Fruit fly (Drosophila melanogaster) whole organism, embryonic: ENCODE results near the gene Fatp1.

Source experiments
- Atf6 ChIP-seq: fragments of 200-800 bp; sonication (Bioruptor generic); IDR thresholded peaks from 2 replicates; pipeline ENCODE4 v1.3.6; 2022; ENCODE audit warnings: missing biosample characterization, missing genetic modification characterization
- B-H2 ChIP-seq: fragments of 200-800 bp; sonication (Bioruptor generic); optimal IDR thresholded peaks from 2 replicates; lab custom pipeline; 2018; ENCODE audit warnings: missing biosample characterization, mild to moderate bottlenecking, missing genetic modification characterization
- CG10543 ChIP-seq: fragments of 200-800 bp; sonication (Bioruptor generic); optimal IDR thresholded peaks from 3 replicates; lab custom pipeline; 2017; ENCODE audit warnings: missing biosample characterization, mild to moderate bottlenecking, missing genetic modification characterization, moderate library complexity
- CG12104 ChIP-seq: fragments of 200-800 bp; sonication (Bioruptor generic); optimal IDR thresholded peaks from 3 replicates; lab custom pipeline; 2016; ENCODE audit warnings: missing biosample characterization, missing genetic modification characterization
- CG12155 ChIP-seq: fragments of 200-800 bp; sonication (Bioruptor generic); optimal IDR thresholded peaks from 3 replicates; lab custom pipeline; 2016; ENCODE audit warnings: missing biosample characterization, missing genetic modification characterization
- CG12659 ChIP-seq: fragments of 200-800 bp; sonication (Bioruptor generic); optimal IDR thresholded peaks from 3 replicates; lab custom pipeline; 2017; ENCODE audit warnings: mild to moderate bottlenecking, missing biosample characterization, missing genetic modification reagents, missing genetic modification characterization
- CG14014 ChIP-seq: fragments of 200-800 bp; sonication (Bioruptor generic); IDR thresholded peaks from 2 replicates; pipeline ENCODE4 v1.3.6; 2022; ENCODE audit warnings: missing biosample characterization, missing genetic modification characterization
- CG16815 ChIP-seq: fragments of 200-800 bp; sonication (Bioruptor generic); optimal IDR thresholded peaks from 3 replicates; lab custom pipeline; 2017; ENCODE audit warnings: missing biosample characterization, mild to moderate bottlenecking, missing genetic modification characterization
- CG17186 ChIP-seq: fragments of 200-800 bp; sonication (Bioruptor generic); optimal IDR thresholded peaks from 3 replicates; lab custom pipeline; 2017; ENCODE audit warnings: missing biosample characterization, missing genetic modification reagents, missing genetic modification characterization
- CG1832 ChIP-seq: fragments of 200-800 bp; sonication (Bioruptor generic); optimal IDR thresholded peaks from 2 replicates; lab custom pipeline; 2017; ENCODE audit warnings: missing biosample characterization, mild to moderate bottlenecking, missing genetic modification characterization, inconsistent platforms
- CG2712 ChIP-seq: fragments of 200-800 bp; optimal IDR thresholded peaks from 3 replicates; lab custom pipeline; 2019; ENCODE audit warnings: missing biosample characterization, mild to moderate bottlenecking, missing genetic modification characterization, moderate library complexity
- CG33557 ChIP-seq: fragments of 200-800 bp; sonication (Bioruptor generic); optimal IDR thresholded peaks from 2 replicates; lab custom pipeline; 2019; ENCODE audit warnings: missing biosample characterization, mild to moderate bottlenecking, missing genetic modification characterization, moderate library complexity
- CG4282 ChIP-seq: fragments of 200-800 bp; sonication (Bioruptor generic); optimal IDR thresholded peaks from 2 replicates; lab custom pipeline; 2016; ENCODE audit warnings: missing biosample characterization, missing genetic modification characterization
- CG5953 ChIP-seq: fragments of 200-800 bp; sonication (Bioruptor generic); IDR thresholded peaks from 2 replicates; pipeline ENCODE4 v1.3.6; 2022; ENCODE audit warnings: missing biosample characterization, missing genetic modification characterization
- CG6689 ChIP-seq: fragments of 200-800 bp; sonication (Bioruptor generic); IDR thresholded peaks from 2 replicates; pipeline ENCODE4 v1.3.6; 2022; ENCODE audit warnings: missing biosample characterization, missing genetic modification characterization
- CG6765 ChIP-seq: fragments of 200-800 bp; sonication (Bioruptor generic); optimal IDR thresholded peaks from 3 replicates; lab custom pipeline; 2017; ENCODE audit warnings: missing biosample characterization, mild to moderate bottlenecking, missing genetic modification characterization
- CG7963 ChIP-seq: fragments of 200-800 bp; sonication (Bioruptor generic); IDR thresholded peaks from 3 replicates; pipeline ENCODE4 v1.3.6; 2022; ENCODE audit warnings: missing biosample characterization, missing genetic modification characterization; ENCODE audit not compliant: partially characterized antibody
- CG9817 ChIP-seq: fragments of 200-800 bp; sonication (Bioruptor generic); optimal IDR thresholded peaks from 2 replicates; lab custom pipeline; 2018; ENCODE audit warnings: missing biosample characterization, mild to moderate bottlenecking, missing genetic modification characterization, moderate library complexity
- CG9932 ChIP-seq: fragments of 200-800 bp; sonication (Bioruptor generic); IDR thresholded peaks from 2 replicates; pipeline ENCODE4 v1.3.6; 2022; ENCODE audit warnings: missing biosample characterization, missing genetic modification characterization
- CoRest ChIP-seq: fragments of 200-800 bp; sonication (Bioruptor generic); optimal IDR thresholded peaks from 3 replicates; lab custom pipeline; 2018; ENCODE audit warnings: missing biosample characterization, mild to moderate bottlenecking, missing genetic modification characterization, moderate library complexity
- CrebB ChIP-seq: fragments of 200-800 bp; sonication (Bioruptor generic); optimal IDR thresholded peaks from 3 replicates; lab custom pipeline; 2018; ENCODE audit warnings: missing biosample characterization, mild to moderate bottlenecking, missing genetic modification characterization
- Deaf1 ChIP-seq: fragments of 200-800 bp; optimal IDR thresholded peaks from 3 replicates; lab custom pipeline; 2019; ENCODE audit warnings: missing biosample characterization, mild to moderate bottlenecking, missing genetic modification characterization, moderate library complexity
- Eip74EF ChIP-seq, 2 experiments: fragments of 200-800 bp in 1 of 2; fragments of >200 bp in 1 of 2; sonication (Bioruptor generic) in 1 of 2; optimal IDR thresholded peaks; 2 replicates each; lab custom pipeline; 2017 to 2019; ENCODE audit warnings: missing biosample characterization in 2 of 2, missing genetic modification characterization in 2 of 2, mild to moderate bottlenecking in 1 of 2, moderate library complexity in 1 of 2
- Ets65A ChIP-seq: fragments of 200-800 bp; sonication (Bioruptor generic); peaks from one replicate; lab custom pipeline; 2016; ENCODE audit warnings: missing biosample characterization, missing genetic modification characterization
- HLH54F ChIP-seq: fragments of 200-800 bp; sonication (Bioruptor generic); optimal IDR thresholded peaks from 3 replicates; lab custom pipeline; 2016; ENCODE audit warnings: missing biosample characterization, missing genetic modification characterization
- Lpt ChIP-seq: fragments of >200 bp; optimal IDR thresholded peaks from 2 replicates; lab custom pipeline; 2018; ENCODE audit warnings: missing biosample characterization, missing genetic modification characterization
- Max ChIP-seq: fragments of 200-800 bp; sonication (Bioruptor generic); optimal IDR thresholded peaks from 2 replicates; lab custom pipeline; 2016; ENCODE audit warnings: missing biosample characterization, mild to moderate bottlenecking, missing genetic modification characterization
- Oaz ChIP-seq: fragments of 200-800 bp; sonication (Bioruptor generic); IDR thresholded peaks from 2 replicates; pipeline ENCODE4 v1.3.6; 2022; ENCODE audit warnings: missing biosample characterization, missing genetic modification characterization
- Opbp ChIP-seq: fragments of 200-800 bp; sonication (Bioruptor generic); IDR thresholded peaks from 3 replicates; pipeline ENCODE4 v1.3.6; 2022; ENCODE audit warnings: missing biosample characterization, missing genetic modification characterization; ENCODE audit not compliant: partially characterized antibody
- Rfx ChIP-seq: fragments of 200-800 bp; sonication (Bioruptor generic); IDR thresholded peaks from 2 replicates; pipeline ENCODE4 v1.3.6; 2022; ENCODE audit warnings: missing biosample characterization, missing genetic modification characterization
- Side ChIP-seq: fragments of 200-800 bp; sonication (Bioruptor generic); optimal IDR thresholded peaks from 2 replicates; lab custom pipeline; 2016; ENCODE audit warnings: missing biosample characterization, missing genetic modification characterization
- Xbp1 ChIP-seq: fragments of 200-800 bp; sonication (Bioruptor generic); optimal IDR thresholded peaks from 3 replicates; lab custom pipeline; 2016; ENCODE audit warnings: missing biosample characterization, mild to moderate bottlenecking, missing genetic modification characterization
- corto ChIP-seq: fragments of 200-800 bp; sonication (Bioruptor generic); optimal IDR thresholded peaks from 2 replicates; lab custom pipeline; 2016; ENCODE audit warnings: missing biosample characterization, mild to moderate bottlenecking, missing genetic modification characterization, moderate library complexity
- danr ChIP-seq: fragments of 200-800 bp; sonication (Bioruptor generic); IDR thresholded peaks from 2 replicates; pipeline ENCODE4 v1.3.6; 2022; ENCODE audit warnings: missing biosample characterization, missing genetic modification characterization
- dimm ChIP-seq: fragments of 200-800 bp; sonication (Bioruptor generic); IDR thresholded peaks from 2 replicates; pipeline ENCODE4 v1.3.6; 2022; ENCODE audit warnings: missing biosample characterization, missing genetic modification characterization
- fd102C ChIP-seq: fragments of 200-800 bp; sonication (Bioruptor generic); optimal IDR thresholded peaks from 2 replicates; lab custom pipeline; 2018; ENCODE audit warnings: missing biosample characterization, mild to moderate bottlenecking, missing genetic modification characterization, moderate library complexity
- fu2 ChIP-seq: fragments of 200-800 bp; sonication (Bioruptor generic); optimal IDR thresholded peaks from 2 replicates; lab custom pipeline; 2016; ENCODE audit warnings: missing biosample characterization, missing genetic modification characterization
- gem ChIP-seq: fragments of 200-800 bp; sonication (Bioruptor generic); optimal IDR thresholded peaks from 2 replicates; lab custom pipeline; 2019; ENCODE audit warnings: missing biosample characterization, mild to moderate bottlenecking, missing genetic modification characterization, moderate library complexity
- grau ChIP-seq: fragments of 200-800 bp; optimal IDR thresholded peaks from 3 replicates; lab custom pipeline; 2019; ENCODE audit warnings: missing biosample characterization, mild to moderate bottlenecking, missing genetic modification characterization, moderate library complexity
- hkb ChIP-seq, 2 experiments: fragments of 200-800 bp in 1 of 2; fragments of >200 bp in 1 of 2; sonication (Bioruptor generic) in 1 of 2; IDR thresholded peaks in 1 of 2; optimal IDR thresholded peaks in 1 of 2; 2 replicates each; pipeline versions ENCODE4 v1.3.6 to Lab custom; 2017 to 2022; ENCODE audit warnings: missing biosample characterization in 1 of 2, missing genetic modification characterization in 1 of 2
- insv ChIP-seq, 2 experiments: fragments of 200-800 bp; sonication (Bioruptor generic); optimal IDR thresholded peaks; 3 replicates each; lab custom pipeline; 2016 to 2018; ENCODE audit warnings: missing biosample characterization in 2 of 2, missing genetic modification characterization in 2 of 2
- oc ChIP-seq: fragments of 200-800 bp; sonication (Bioruptor generic); optimal IDR thresholded peaks from 2 replicates; lab custom pipeline; 2018; ENCODE audit warnings: missing biosample characterization, mild to moderate bottlenecking, missing genetic modification characterization, moderate library complexity
- pfk ChIP-seq: fragments of 200-800 bp; sonication (Bioruptor generic); optimal IDR thresholded peaks from 2 replicates; lab custom pipeline; 2018; ENCODE audit warnings: missing biosample characterization, mild to moderate bottlenecking, missing genetic modification characterization, moderate library complexity
- salm ChIP-seq: fragments of 200-800 bp; sonication (Bioruptor generic); optimal IDR thresholded peaks from 2 replicates; lab custom pipeline; 2018; ENCODE audit warnings: missing biosample characterization, mild to moderate bottlenecking, missing genetic modification characterization
- slp2 ChIP-seq: fragments of 200-800 bp; sonication (Bioruptor generic); optimal IDR thresholded peaks from 2 replicates; lab custom pipeline; 2016; ENCODE audit warnings: missing biosample characterization, missing genetic modification characterization
- tx ChIP-seq: fragments of 200-800 bp; sonication (Bioruptor generic); optimal IDR thresholded peaks from 2 replicates; lab custom pipeline; 2016; ENCODE audit warnings: missing biosample characterization, missing genetic modification characterization
- wek ChIP-seq: fragments of 200-800 bp; sonication (Bioruptor generic); optimal IDR thresholded peaks from 3 replicates; lab custom pipeline; 2018; ENCODE audit warnings: missing biosample characterization, mild to moderate bottlenecking, missing genetic modification characterization, moderate library complexity
- wor ChIP-seq: fragments of 200-800 bp; sonication (Bioruptor generic); IDR thresholded peaks from 2 replicates; pipeline ENCODE4 v1.3.6; 2022; ENCODE audit warnings: missing biosample characterization, missing genetic modification characterization
- zen2 ChIP-seq: fragments of 200-800 bp; sonication (Bioruptor generic); IDR thresholded peaks from 3 replicates; pipeline ENCODE4 v1.3.6; 2022; ENCODE audit warnings: missing biosample characterization, missing genetic modification characterization; ENCODE audit not compliant: partially characterized antibody

Fatp1 gene

dm6 chr2L:10506557-10507252, 10.3 kb downstream of the Fatp1 start, which contains the start of the genes Myo31DF and CG6094 (continued):
- TF ChIP-seq Atf6 (GFP tag; lab: Robert Waterston, UW) (no peak), Xbp1 (GFP tag; lab: Kevin White, UChicago) (peak; percentile 26), zen2 (GFP tag; lab: Robert Waterston, UW) (no peak), Side (GFP tag; lab: Kevin White, UChicago) (peak; percentile 51), CoRest (tag; lab: Kevin White, UChicago) (peak; percentile 67), danr (GFP tag; lab: Robert Waterston, UW) (no peak), Ets65A (GFP tag; lab: Kevin White, UChicago) (peak; percentile 85), corto (no peak), Rfx (GFP tag; lab: Robert Waterston, UW) (peak; percentile 65), fu2 (GFP tag; lab: Kevin White, UChicago) (peak; percentile 43), slp2 (GFP tag; lab: Kevin White, UChicago) (no peak), B-H2 (GFP tag; lab: Kevin White, UChicago) (peak; percentile 55), Opbp (GFP tag; lab: Robert Waterston, UW) (peak; percentile 66), CG5953 (GFP tag; lab: Robert Waterston, UW) (peak; percentile 41; the same call in 1 of the 2 replicates), CG7963 (GFP tag; lab: Robert Waterston, UW) (no peak), CG33557 (GFP tag; lab: Kevin White, UChicago) (no peak), tx (peak; percentile 34), CG6765 (GFP tag; lab: Kevin White, UChicago) (peak; percentile 47), CG6689 (GFP tag; lab: Robert Waterston, UW) (no peak), CG14014 (0 out of 2 replicates have a peak, but pooled peaks have one; percentile 26), CG9932 (peak; percentile 55), dimm (no peak), fd102C (GFP tag; lab: Kevin White, UChicago) (peak; percentile 40), CG4282 (GFP tag; lab: Kevin White, UChicago) (no peak), salm (tag; lab: Kevin White, UChicago) (peak; percentile 1), wor (GFP tag; lab: Robert Waterston, UW) (no peak), Max (GFP tag; lab: Kevin White, UChicago) (no peak), CG10543 (GFP tag; lab: Kevin White, UChicago) (peak; percentile 44), CrebB (peak; percentile 17), HLH54F (peak; percentile 63), CG2712 (tag; lab: Kevin White, UChicago) (peak; percentile 41), Deaf1 (tag; lab: Kevin White, UChicago) (peak; percentile 89), Oaz (no peak), oc (tag; lab: Kevin White, UChicago) (peak; percentile 0), gem (peak; percentile 39), CG1832 (GFP tag; lab: Kevin White, UChicago) (no peak), CG9817 (peak; percentile 13), grau (tag; lab: Kevin White, UChicago) (peak; percentile 29), wek (GFP tag; lab: Kevin White, UChicago) (peak; percentile 19), CG16815 (no peak), Lpt (GFP tag; lab: Kevin White, UChicago) (no peak), CG12104 (GFP tag; lab: Kevin White, UChicago) (no peak), hkb (optimal IDR thresholded peaks at IDR 0.05; lab: Kevin White, UChicago) (peak; percentile 77), hkb (GFP tag; IDR thresholded peaks at IDR 0.05; lab: Robert Waterston, UW) (peak; percentile 34; the same call in 1 of the 2 replicates), CG12659 (peak; percentile 58), CG12155 (GFP tag; lab: Kevin White, UChicago) (peak; percentile 50), insv (GFP tag; optimal IDR thresholded peaks at IDR 0.05; lab: Kevin White, UChicago) (peak in 1 of 2 experiments; percentile 90), CG17186 (peak; percentile 97), pfk (GFP tag; lab: Kevin White, UChicago) (no peak), Eip74EF (GFP tag; optimal IDR thresholded peaks at IDR 0.05; lab: Kevin White, UChicago) (peak; percentile 9 to 77)
